Worm (Caenorhabditis elegans) whole organism, L1 larva: ENCODE results near the gene mig-10.
"Not testable (repeated sequence)": the region's sequence is repeated elsewhere in the genome, so short reads cannot be mapped to it uniquely, and the experiment has no call there.

Experiments
- C16A3.4 ChIP-seq: fragments of 150-350 bp; optimal IDR thresholded peaks from 2 replicates; lab custom pipeline; 2014; ENCODE audit warnings: missing biosample characterization, missing genetic modification characterization
- C34B4.2 ChIP-seq: sonication (generic microtip); optimal IDR thresholded peaks from 2 replicates; lab custom pipeline; 2017; ENCODE audit warnings: mild to moderate bottlenecking, missing genetic modification characterization, missing compliant biosample characterization
- Y116A8C.19 ChIP-seq: sonication (generic microtip); optimal IDR thresholded peaks from 2 replicates; lab custom pipeline; 2016; ENCODE audit warnings: missing compliant biosample characterization, missing genetic modification characterization, borderline replicate concordance
- aha-1 ChIP-seq: fragments of 150-350 bp; optimal IDR thresholded peaks from 2 replicates; lab custom pipeline; 2014; ENCODE audit warnings: missing biosample characterization, missing genetic modification characterization
- aly-2 ChIP-seq: fragments of 150-350 bp; optimal IDR thresholded peaks from 2 replicates; lab custom pipeline; 2014; ENCODE audit warnings: missing biosample characterization, missing genetic modification characterization
- ama-1 ChIP-seq: fragments of 150-350 bp; optimal IDR thresholded peaks from 2 replicates; lab custom pipeline; 2014
- ceh-63 ChIP-seq: fragments of 200-800 bp; sonication (Bioruptor generic); optimal IDR thresholded peaks from 2 replicates; lab custom pipeline; 2018; ENCODE audit warnings: mild to moderate bottlenecking, missing genetic modification characterization, missing compliant biosample characterization
- ceh-82 ChIP-seq, 3 experiments: fragments of 150-350 bp in 1 of 3; sonication (generic microtip) in 2 of 3; optimal IDR thresholded peaks; 2 replicates each; lab custom pipeline; 2014 to 2017; ENCODE audit warnings: missing biosample characterization in 3 of 3, missing genetic modification characterization in 3 of 3
- dpl-1 ChIP-seq, 3 experiments: fragments of 150-350 bp in 2 of 3; sonication (generic microtip) in 1 of 3; optimal IDR thresholded peaks; 2 replicates each; lab custom pipeline; 2014 to 2017; ENCODE audit warnings: missing biosample characterization in 3 of 3, missing genetic modification characterization in 3 of 3, missing genetic modification reagents in 3 of 3
- dsc-1 ChIP-seq: sonication (generic microtip); optimal IDR thresholded peaks from 2 replicates; lab custom pipeline; 2016; ENCODE audit warnings: mild to moderate bottlenecking, missing genetic modification characterization, missing compliant biosample characterization
- egl-13 ChIP-seq: sonication (generic microtip); optimal IDR thresholded peaks from 2 replicates; lab custom pipeline; 2016; ENCODE audit warnings: missing genotype, missing genetic modification reagents, missing genetic modification characterization, missing compliant biosample characterization
- elt-2 ChIP-seq: sonication (generic microtip); optimal IDR thresholded peaks from 2 replicates; lab custom pipeline; 2016; ENCODE audit warnings: missing genetic modification characterization, mild to moderate bottlenecking, inconsistent platforms, missing compliant biosample characterization, missing genetic modification reagents
- ets-5 ChIP-seq: fragments of 200-800 bp; sonication (Bioruptor generic); IDR thresholded peaks from 2 replicates; pipeline ENCODE4 v1.3.6; 2022; ENCODE audit warnings: missing genetic modification characterization, missing compliant biosample characterization
- fkh-10 ChIP-seq: sonication (generic microtip); optimal IDR thresholded peaks from 2 replicates; lab custom pipeline; 2017; ENCODE audit warnings: missing biosample characterization, missing genetic modification reagents, missing genetic modification characterization
- grh-1 ChIP-seq: fragments of 200-800 bp; sonication (Bioruptor generic); IDR thresholded peaks from 2 replicates; pipeline ENCODE4 v1.3.6; 2022; ENCODE audit warnings: missing genetic modification reagents, missing genetic modification characterization, missing compliant biosample characterization
- hpl-2 ChIP-seq: fragments of 150-350 bp; optimal IDR thresholded peaks from 2 replicates; lab custom pipeline; 2014; ENCODE audit warnings: missing biosample characterization, missing genetic modification reagents, missing genetic modification characterization
- jun-1 ChIP-seq: fragments of 150-350 bp; optimal IDR thresholded peaks from 2 replicates; lab custom pipeline; 2014; ENCODE audit warnings: missing biosample characterization, missing genetic modification reagents, missing genetic modification characterization
- lin-13 ChIP-seq: fragments of 150-350 bp; optimal IDR thresholded peaks from 2 replicates; lab custom pipeline; 2014; ENCODE audit warnings: missing biosample characterization, missing genetic modification reagents, missing genetic modification characterization
- lin-15B ChIP-seq: fragments of 150-350 bp; sonication (generic microtip); optimal IDR thresholded peaks from 3 replicates; lab custom pipeline; 2014; ENCODE audit warnings: missing biosample characterization, missing genetic modification characterization
- lin-35 ChIP-seq, 2 experiments: fragments of 150-350 bp; optimal IDR thresholded peaks; 2 replicates each; lab custom pipeline; 2014; ENCODE audit warnings: missing biosample characterization in 2 of 2, missing genetic modification characterization in 2 of 2, missing genetic modification reagents in 2 of 2
- lir-3 ChIP-seq: sonication (generic microtip); optimal IDR thresholded peaks from 2 replicates; lab custom pipeline; 2016; ENCODE audit warnings: mild to moderate bottlenecking, missing genetic modification characterization, moderate library complexity, missing compliant biosample characterization; ENCODE audit not compliant: poor library complexity
- lsy-2 ChIP-seq, 2 experiments: fragments of 150-350 bp; optimal IDR thresholded peaks; 2 replicates each; lab custom pipeline; 2014; ENCODE audit warnings: missing biosample characterization in 2 of 2, missing genetic modification characterization in 2 of 2
- mdl-1 ChIP-seq, 2 experiments: fragments of 150-350 bp; optimal IDR thresholded peaks; 2 replicates each; lab custom pipeline; 2014 to 2017; ENCODE audit warnings: missing biosample characterization in 2 of 2, missing genetic modification characterization in 2 of 2, inconsistent platforms in 1 of 2
- nhr-11 ChIP-seq: fragments of 150-350 bp; optimal IDR thresholded peaks from 2 replicates; lab custom pipeline; 2014; ENCODE audit warnings: missing biosample characterization, missing genetic modification characterization
- nhr-20 ChIP-seq: sonication (generic microtip); optimal IDR thresholded peaks from 2 replicates; lab custom pipeline; 2016; ENCODE audit warnings: mild to moderate bottlenecking, missing genetic modification characterization, missing compliant biosample characterization
- nhr-71 ChIP-seq: sonication (generic microtip); optimal IDR thresholded peaks from 2 replicates; lab custom pipeline; 2016; ENCODE audit warnings: mild to moderate bottlenecking, missing genetic modification characterization, moderate library complexity, missing compliant biosample characterization
- nhr-76 ChIP-seq: sonication (generic microtip); optimal IDR thresholded peaks from 2 replicates; lab custom pipeline; 2017; ENCODE audit warnings: missing biosample characterization, missing genetic modification characterization
- nhr-77 ChIP-seq: fragments of 150-350 bp; optimal IDR thresholded peaks from 2 replicates; lab custom pipeline; 2014; ENCODE audit warnings: missing biosample characterization, missing genetic modification characterization
- pax-3 ChIP-seq: fragments of 200-800 bp; sonication (Bioruptor generic); optimal IDR thresholded peaks from 2 replicates; lab custom pipeline; 2018; ENCODE audit warnings: mild to moderate bottlenecking, missing genetic modification characterization, moderate library complexity, missing compliant biosample characterization
- pqm-1 ChIP-seq: sonication (generic microtip); optimal IDR thresholded peaks from 3 replicates; lab custom pipeline; 2017; ENCODE audit warnings: missing biosample characterization, missing genetic modification characterization
- snu-23 ChIP-seq: sonication (generic microtip); optimal IDR thresholded peaks from 2 replicates; lab custom pipeline; 2016; ENCODE audit warnings: missing genetic modification characterization, missing compliant biosample characterization
- sox-4 ChIP-seq: sonication (generic microtip); optimal IDR thresholded peaks from 2 replicates; lab custom pipeline; 2016; ENCODE audit warnings: missing genetic modification characterization, missing compliant biosample characterization
- sup-37 ChIP-seq: fragments of 200-800 bp; sonication (Bioruptor generic); optimal IDR thresholded peaks from 2 replicates; lab custom pipeline; 2018; ENCODE audit warnings: mild to moderate bottlenecking, missing genetic modification characterization, missing compliant biosample characterization
- tbx-2 ChIP-seq: sonication (generic microtip); optimal IDR thresholded peaks from 2 replicates; lab custom pipeline; 2016; ENCODE audit warnings: missing genetic modification characterization, missing compliant biosample characterization
- tlp-1 ChIP-seq: fragments of 150-350 bp; optimal IDR thresholded peaks from 2 replicates; lab custom pipeline; 2014; ENCODE audit warnings: missing biosample characterization, missing genetic modification characterization
- unc-130 ChIP-seq: fragments of 150-350 bp; optimal IDR thresholded peaks from 2 replicates; lab custom pipeline; 2017; ENCODE audit warnings: missing biosample characterization, missing genetic modification characterization, inconsistent platforms
- zag-1 ChIP-seq: fragments of 150-350 bp; optimal IDR thresholded peaks from 2 replicates; lab custom pipeline; 2014; ENCODE audit warnings: missing biosample characterization, missing genetic modification characterization
- ztf-4 ChIP-seq: fragments of 150-350 bp; optimal IDR thresholded peaks from 2 replicates; lab custom pipeline; 2014; ENCODE audit warnings: missing biosample characterization, missing genetic modification characterization

The mig-10 gene

ce11 chrIII:8331779-8332178 is 52.9 kb downstream of the mig-10 start, which contains the start of the genes mrps-18A and ZC262.2 (continued):
- TF ChIP-seq ceh-82 (tag; optimal IDR thresholded peaks at IDR 0.05; lab: Kevin White, UChicago) (peak in 1 of 3 experiments; percentile 28), zag-1 (tag; lab: Kevin White, UChicago) (no peak), nhr-71 (tag; lab: Kevin White, UChicago) (peak; percentile 24), lin-35 (GFP tag; optimal IDR thresholded peaks at IDR 0.05; lab: Kevin White, UChicago) (peak; percentile 60 to 76)

DNA sequence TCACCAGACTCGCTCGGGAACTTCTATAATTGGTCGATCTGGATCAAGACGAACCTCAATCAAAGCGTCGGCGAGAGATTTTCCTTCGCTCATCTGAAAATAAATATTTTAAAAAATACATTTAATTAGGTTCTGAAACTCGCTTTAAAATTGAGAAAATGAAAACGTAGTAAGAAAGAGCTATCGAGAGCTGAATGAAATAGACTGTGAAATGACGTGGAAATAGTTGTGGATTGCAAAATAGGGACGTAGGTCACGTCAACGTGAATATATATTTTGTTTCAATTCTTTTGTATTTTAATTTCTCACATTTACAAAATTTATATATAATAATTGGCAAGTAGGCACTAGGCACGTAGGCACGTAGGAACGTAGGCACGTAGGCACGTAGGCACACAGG is 55.5 kb downstream of the mig-10 start, which contains the start of gene ZC262.4:
ZC262.4 (minus strand) TSS at position 101 of the 400 bp plus-strand sequence.
- TF ChIP-seq ceh-63 (GFP tag; lab: Kevin White, UChicago): no peak
- TF ChIP-seq dsc-1 (tag; lab: Kevin White, UChicago): no peak
- no peak for TF ChIP-seq ets-5
- no peak for TF ChIP-seq elt-2 (tag; lab: Kevin White, UChicago)
- TF ChIP-seq nhr-20 (tag; lab: Kevin White, UChicago): no peak
- no peak for TF ChIP-seq fkh-10 (GFP tag; lab: Kevin White, UChicago)
- TF ChIP-seq lsy-2 (tag; optimal IDR thresholded peaks at IDR 0.05; lab: Kevin White, UChicago): no peak
- no peak for TF ChIP-seq egl-13 (tag; lab: Kevin White, UChicago)

DNA sequence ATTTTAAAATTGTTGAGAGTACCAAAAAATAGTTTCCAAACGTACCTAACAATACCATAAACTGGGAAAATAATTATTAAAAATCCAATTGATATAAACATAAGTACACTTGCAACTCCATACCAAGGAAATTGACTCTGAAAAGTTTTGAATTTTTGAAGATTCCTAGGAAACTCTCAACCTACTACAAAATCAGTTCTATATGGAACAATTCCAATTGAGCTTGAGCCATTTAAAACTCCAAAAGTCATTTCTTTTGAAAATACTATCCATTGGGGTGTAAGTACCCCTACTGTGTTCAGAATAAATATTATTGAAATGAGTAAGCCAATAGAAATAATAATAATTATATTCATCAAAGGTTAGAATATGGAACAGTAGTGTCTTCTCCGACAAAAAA is 60.5 kb downstream of the mig-10 start, which contains the start of gene clc-28:
clc-28 (minus strand) TSS at position 101 of the 400 bp plus-strand sequence.
- not testable (repeated sequence) for TF ChIP-seq grh-1 (GFP tag; lab: Robert Waterston, UW); snu-23; nhr-76 (tag; lab: Kevin White, UChicago)

DNA sequence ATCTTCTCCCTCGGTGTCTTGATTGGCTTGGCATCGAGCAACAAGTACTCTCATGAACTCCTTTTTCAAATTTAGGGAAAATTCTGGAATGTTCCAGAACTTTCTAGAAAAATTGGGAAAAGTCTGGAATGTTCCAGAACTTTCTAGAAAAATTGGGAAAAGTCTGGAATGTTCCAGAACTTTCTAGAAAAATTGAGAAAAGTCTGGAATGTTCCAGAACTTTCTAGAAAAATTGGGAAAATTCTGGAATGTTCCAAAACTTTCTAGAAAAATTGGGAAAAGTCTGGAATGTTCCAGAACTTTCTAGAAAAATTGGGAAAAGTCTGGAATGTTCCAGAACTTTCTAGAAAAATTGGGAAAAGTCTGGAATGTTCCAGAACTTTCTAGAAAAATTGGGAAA is 65.4 kb downstream of the mig-10 start, which contains the start of gene ZC262.7:
ZC262.7 (minus strand) TSS at position 54 of the 400 bp plus-strand sequence.
- not testable (repeated sequence) for TF ChIP-seq lsy-2 (tag; optimal IDR thresholded peaks at IDR 0.05; lab: Kevin White, UChicago); tbx-2 (tag; lab: Kevin White, UChicago); nhr-20 (tag; lab: Kevin White, UChicago)

DNA sequence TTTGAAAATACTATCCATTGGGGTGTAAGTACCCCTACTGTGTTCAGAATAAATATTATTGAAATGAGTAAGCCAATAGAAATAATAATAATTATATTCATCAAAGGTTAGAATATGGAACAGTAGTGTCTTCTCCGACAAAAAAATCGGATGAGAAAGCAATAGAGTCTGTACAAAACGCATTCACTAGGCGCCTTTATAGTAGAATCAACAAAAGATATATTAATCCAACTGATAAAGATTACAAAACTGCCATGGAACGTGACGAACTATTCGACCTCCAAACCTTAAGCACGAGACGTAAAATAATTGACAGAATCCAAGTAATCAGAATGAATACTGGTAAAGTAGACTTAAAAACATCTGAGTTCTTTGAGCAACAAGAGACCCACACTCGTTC is 68.9 kb downstream of the mig-10 start, which contains the start of gene clc-29:
clc-29 (minus strand) TSS at position 101 of the 400 bp plus-strand sequence.
- TF ChIP-seq lin-15B; nhr-11; Y116A8C.19 (tag; lab: Kevin White, UChicago): not testable (repeated sequence)

DNA sequence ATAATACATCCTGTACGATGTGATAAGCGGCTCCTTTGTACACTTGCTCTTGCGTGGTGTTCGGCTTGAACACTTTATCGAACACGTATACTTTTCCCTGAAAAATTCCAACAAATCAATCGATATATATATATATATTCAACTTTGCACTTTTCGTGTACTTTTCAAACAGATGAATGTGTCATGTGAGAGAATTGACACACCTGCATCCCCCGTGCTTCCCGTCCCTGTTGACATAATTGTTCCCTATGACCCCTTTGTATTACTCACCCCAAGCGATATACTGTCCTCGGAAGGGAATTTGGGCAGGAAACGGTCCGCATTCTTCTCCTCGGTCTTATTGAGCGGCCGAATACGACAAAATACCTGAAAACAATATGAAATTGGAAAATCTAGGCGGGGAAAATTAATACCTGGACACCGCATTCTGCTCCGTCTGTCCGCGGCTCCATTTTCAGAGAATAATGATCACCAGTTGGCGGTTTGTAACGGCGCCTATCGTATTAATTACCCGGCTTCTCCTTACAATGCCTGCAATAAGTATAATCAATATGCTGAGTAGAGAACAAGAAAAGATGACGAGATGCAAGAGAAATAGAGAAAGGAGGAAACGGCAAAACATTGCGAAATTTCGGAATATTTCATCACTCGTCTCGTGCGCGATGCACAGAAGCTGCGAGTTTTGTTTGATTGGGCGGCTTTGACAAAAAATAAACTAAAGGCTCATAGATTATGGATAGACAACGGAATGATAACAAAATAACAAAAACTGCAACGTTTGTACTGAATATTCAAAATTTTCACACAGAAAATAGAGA is 76.0 kb downstream of the mig-10 start, which contains the start of gene unc-116:
unc-116 (minus strand) TSS at position 531 of the 818 bp plus-strand sequence.
- no peak for TF ChIP-seq C34B4.2 (tag; lab: Kevin White, UChicago)
- TF ChIP-seq lin-13 (GFP tag; lab: Kevin White, UChicago): peak; percentile 7
- peak; percentile 34 for TF ChIP-seq C16A3.4 (tag; lab: Kevin White, UChicago)
- no peak for TF ChIP-seq aly-2 (tag; lab: Kevin White, UChicago)
- no peak for TF ChIP-seq aha-1 (tag; lab: Kevin White, UChicago)
- no peak for TF ChIP-seq nhr-77
- TF ChIP-seq Y116A8C.19 (tag; lab: Kevin White, UChicago): no peak
- peak; percentile 50 to 72 (median 58) for TF ChIP-seq ceh-82 (tag; optimal IDR thresholded peaks at IDR 0.05; lab: Kevin White, UChicago)
- peak; percentile 54 for TF ChIP-seq ztf-4 (tag; lab: Kevin White, UChicago)
- TF ChIP-seq sup-37 (GFP tag; lab: Kevin White, UChicago): no peak
- peak in 1 of 2 experiments; percentile 74 for TF ChIP-seq mdl-1 (tag; optimal IDR thresholded peaks at IDR 0.05; lab: Kevin White, UChicago)
- TF ChIP-seq sox-4: no peak
- no peak for TF ChIP-seq grh-1 (GFP tag; lab: Robert Waterston, UW)
- peak; percentile 49 for TF ChIP-seq hpl-2 (GFP tag; lab: Kevin White, UChicago)
- peak; percentile 22 for TF ChIP-seq lir-3
- no peak for TF ChIP-seq tlp-1 (tag; lab: Kevin White, UChicago)
- TF ChIP-seq dpl-1 (GFP tag; optimal IDR thresholded peaks at IDR 0.05; lab: Kevin White, UChicago): peak in 2 of 3 experiments; percentile 18 to 31
- TF ChIP-seq jun-1 (tag; lab: Kevin White, UChicago): peak; percentile 27
- peak; percentile 18 for TF ChIP-seq lin-15B
- no peak for TF ChIP-seq fkh-10 (GFP tag; lab: Kevin White, UChicago)
- TF ChIP-seq snu-23: peak; percentile 5
- TF ChIP-seq ama-1: no peak
- peak; percentile 60 to 70 for TF ChIP-seq lsy-2 (tag; optimal IDR thresholded peaks at IDR 0.05; lab: Kevin White, UChicago)
- TF ChIP-seq pqm-1 (tag; lab: Kevin White, UChicago): no peak
- no peak for TF ChIP-seq zag-1 (tag; lab: Kevin White, UChicago)
- TF ChIP-seq egl-13 (tag; lab: Kevin White, UChicago): peak; percentile 26
- TF ChIP-seq pax-3 (tag; lab: Kevin White, UChicago): no peak
- TF ChIP-seq unc-130 (tag; lab: Kevin White, UChicago): peak; percentile 2
